Worm (Caenorhabditis elegans): Measurements from ENCODE around the gene osm-7.
A peak's percentile ranks its signal among the peaks of the same experiment; 100 is the strongest.

osm-7 gene

ce11 chrIII:13600254-13600653, 24.3 kb downstream of the osm-7 start:
- TF ChIP-seq elt-1 (tag; optimal IDR thresholded peaks at IDR 0.05) (no peak), ceh-82 (tag; optimal IDR thresholded peaks at IDR 0.05) (no peak)

ce11 chrIII:13604834-13605233, 28.9 kb downstream of the osm-7 start:
- TF ChIP-seq nhr-76 (tag; optimal IDR thresholded peaks at IDR 0.05) = no peak
- no peak for TF ChIP-seq tbx-2 (tag; optimal IDR thresholded peaks at IDR 0.05)
- no peak for TF ChIP-seq ama-1 (optimal IDR thresholded peaks at IDR 0.05)
- no peak for TF ChIP-seq nfya-1 (tag; optimal IDR thresholded peaks at IDR 0.05; ENCODE audit: insufficient read depth)
- TF ChIP-seq egl-27 (tag; optimal IDR thresholded peaks at IDR 0.05) = no peak
- no peak for TF ChIP-seq lin-39 (tag; optimal IDR thresholded peaks at IDR 0.05)
- TF ChIP-seq lin-15B (tag; optimal IDR thresholded peaks at IDR 0.05) = no peak
- no peak for TF ChIP-seq ceh-9 (tag; optimal IDR thresholded peaks at IDR 0.05)
- no peak for TF ChIP-seq ztf-11 (tag; optimal IDR thresholded peaks at IDR 0.05)
- TF ChIP-seq nhr-11 (tag; optimal IDR thresholded peaks at IDR 0.05) = no peak
- no peak for TF ChIP-seq fkh-2 (tag; optimal IDR thresholded peaks at IDR 0.05)

- TF ChIP-seq nhr-12 (tag; optimal IDR thresholded peaks at IDR 0.05) (no peak), pha-4 (tag; optimal IDR thresholded peaks at IDR 0.05) (peak; percentile 62), lsy-12 (tag; optimal IDR thresholded peaks at IDR 0.05) (no peak), skn-1 (tag; optimal IDR thresholded peaks at IDR 0.05) (peak; percentile 8), ceh-16 (tag; optimal IDR thresholded peaks at IDR 0.05) (no peak), jun-1 (tag; optimal IDR thresholded peaks at IDR 0.05) (peak; percentile 48), egl-27 (tag; optimal IDR thresholded peaks at IDR 0.05) (no peak), unc-62 (GFP tag; optimal IDR thresholded peaks at IDR 0.05) (no peak), ztf-11 (tag; optimal IDR thresholded peaks at IDR 0.05) (no peak), nhr-67 (tag; optimal IDR thresholded peaks at IDR 0.05) (no peak), hmg-11 (tag; optimal IDR thresholded peaks at IDR 0.05) (no peak), nhr-43 (tag; optimal IDR thresholded peaks at IDR 0.05; ENCODE audit: poor library complexity, severe bottlenecking) (no peak), aly-2 (tag; optimal IDR thresholded peaks at IDR 0.05) (no peak), ama-1 (optimal IDR thresholded peaks at IDR 0.05) (no peak), pqm-1 (tag; optimal IDR thresholded peaks at IDR 0.05) (peak; percentile 98), nhr-28 (tag; optimal IDR thresholded peaks at IDR 0.05) (no peak), zag-1 (tag; optimal IDR thresholded peaks at IDR 0.05) (no peak), elt-2 (tag; optimal IDR thresholded peaks at IDR 0.05) (peak; percentile 97), nfya-1 (tag; optimal IDR thresholded peaks at IDR 0.05; ENCODE audit: insufficient read depth) (no peak), nhr-23 (tag; optimal IDR thresholded peaks at IDR 0.05) (no peak), elt-1 (tag; optimal IDR thresholded peaks at IDR 0.05) (no peak), ceh-9 (tag; optimal IDR thresholded peaks at IDR 0.05) (no peak), nhr-25 (tag; optimal IDR thresholded peaks at IDR 0.05) (no peak), mml-1 (tag; optimal IDR thresholded peaks at IDR 0.05) (no peak), nhr-11 (tag; optimal IDR thresholded peaks at IDR 0.05) (no peak)
Observed at ce11 chrIII:13606016-13606530, 30.1 kb downstream of the osm-7 start, which contains the start of gene act-5. Gene act-5, minus strand, starts transcription at chrIII:13606066.

- TF ChIP-seq nhr-77 (tag; optimal IDR thresholded peaks at IDR 0.05) (no peak), R02D3.7 (tag; optimal IDR thresholded peaks at IDR 0.05) (no peak), nhr-25 (tag; optimal IDR thresholded peaks at IDR 0.05) (no peak), elt-2 (tag; optimal IDR thresholded peaks at IDR 0.05) (peak; percentile 51), pqm-1 (tag; optimal IDR thresholded peaks at IDR 0.05) (peak; percentile 56)
Observed at ce11 chrIII:13606865-13607264, 30.9 kb downstream of the osm-7 start.

- no peak for TF ChIP-seq mml-1 (tag; optimal IDR thresholded peaks at IDR 0.05)
- peak; percentile 17 for TF ChIP-seq pha-4 (tag; optimal IDR thresholded peaks at IDR 0.05)
- no peak for TF ChIP-seq nhr-23 (tag; optimal IDR thresholded peaks at IDR 0.05)
- TF ChIP-seq mdl-1 (tag; optimal IDR thresholded peaks at IDR 0.05) = no peak
- no peak for TF ChIP-seq elt-1 (tag; optimal IDR thresholded peaks at IDR 0.05)
- TF ChIP-seq pqm-1 (tag; optimal IDR thresholded peaks at IDR 0.05) = peak; percentile 95
- no peak for TF ChIP-seq eor-1 (tag; optimal IDR thresholded peaks at IDR 0.05)
- peak; percentile 95 for TF ChIP-seq elt-2 (tag; optimal IDR thresholded peaks at IDR 0.05)
- TF ChIP-seq hmg-11 (tag; optimal IDR thresholded peaks at IDR 0.05) = no peak
- no peak for TF ChIP-seq daf-12 (tag; optimal IDR thresholded peaks at IDR 0.05)
- no peak for TF ChIP-seq R02D3.7 (tag; optimal IDR thresholded peaks at IDR 0.05)
- TF ChIP-seq nhr-237 (tag; optimal IDR thresholded peaks at IDR 0.05) = no peak
- no peak for TF ChIP-seq unc-62 (GFP tag; optimal IDR thresholded peaks at IDR 0.05)
- no peak for TF ChIP-seq fkh-2 (tag; optimal IDR thresholded peaks at IDR 0.05)
- TF ChIP-seq jun-1 (tag; optimal IDR thresholded peaks at IDR 0.05) = peak; percentile 43
- TF ChIP-seq nfya-1 (tag; optimal IDR thresholded peaks at IDR 0.05; ENCODE audit: insufficient read depth) = no peak
- no peak for TF ChIP-seq ama-1 (optimal IDR thresholded peaks at IDR 0.05)
- TF ChIP-seq egl-5 (tag; optimal IDR thresholded peaks at IDR 0.05) = no peak
- TF ChIP-seq lin-15B (tag; optimal IDR thresholded peaks at IDR 0.05) = no peak
Observed at ce11 chrIII:13607833-13608232, 31.9 kb downstream of the osm-7 start, which contains the start of gene shpk-1. Gene shpk-1, plus strand, starts transcription at chrIII:13608020.

Measured in whole organism, L3 larva.